Worm (Caenorhabditis elegans): ENCODE results near the gene gei-8.

DNA sequence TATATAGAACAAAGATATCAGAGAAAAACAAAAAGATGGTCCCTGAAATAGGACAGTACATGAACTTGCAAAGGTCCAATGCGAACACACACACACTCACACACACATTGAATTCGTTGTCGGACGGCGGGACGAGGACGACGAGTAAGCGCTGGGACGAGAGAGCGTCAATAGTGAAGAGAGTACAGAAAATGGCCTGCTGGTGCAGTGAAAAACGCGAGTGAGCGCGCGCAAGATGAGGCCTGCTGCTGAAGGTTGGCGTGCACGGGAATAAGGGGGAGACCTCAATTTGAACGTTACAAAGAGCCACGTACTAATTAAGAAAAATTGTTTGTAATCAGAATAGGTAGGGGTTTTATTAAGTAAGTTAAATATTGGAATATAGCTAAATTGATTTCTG is 5.9 kb upstream of the gei-8 start:
- TF ChIP-seq aha-1 (tag; optimal IDR thresholded peaks at IDR 0.05) (no peak), ztf-4 (tag; optimal IDR thresholded peaks at IDR 0.05) (no peak), hpl-2 (GFP tag; optimal IDR thresholded peaks at IDR 0.05) (no peak), ama-1 (optimal IDR thresholded peaks at IDR 0.05) (no peak)

Data from whole organism, L1 larva.